Fruit fly (Drosophila melanogaster): Measurements from ENCODE around the gene XNP.

Gene XNP

dm6 chr3R:25482463-25483173 is at the start of gene XNP, which contains the start of the genes CG42488 and CG5116 (continued):
- TF ChIP-seq CG13296 (GFP tag; optimal IDR thresholded peaks at IDR 0.05): peak; percentile 30
- peak; percentile 3 for TF ChIP-seq BtbVII (GFP tag; optimal IDR thresholded peaks at IDR 0.05)
- TF ChIP-seq toy (GFP tag; IDR thresholded peaks at IDR 0.05): no peak
- peak; percentile 3 for TF ChIP-seq CG6765 (GFP tag; optimal IDR thresholded peaks at IDR 0.05)
- peak; percentile 45 for TF ChIP-seq Fer1 (GFP tag; optimal IDR thresholded peaks at IDR 0.05)
- TF ChIP-seq jumu (GFP tag; optimal IDR thresholded peaks at IDR 0.05): peak; percentile 5
- TF ChIP-seq lola (GFP tag; optimal IDR thresholded peaks at IDR 0.05): peak in 1 of 3 experiments; percentile 54
- TF ChIP-seq CG8944 (GFP tag; optimal IDR thresholded peaks at IDR 0.05): no peak
- no peak for TF ChIP-seq cato (GFP tag; optimal IDR thresholded peaks at IDR 0.05; ENCODE audit: borderline replicate concordance)
- peak; percentile 79 to 97 for TF ChIP-seq crp (GFP tag; optimal IDR thresholded peaks at IDR 0.05)
- peak; percentile 72 for TF ChIP-seq CG10543 (GFP tag; optimal IDR thresholded peaks at IDR 0.05)
- peak; percentile 57 for TF ChIP-seq CG15696 (tag; optimal IDR thresholded peaks at IDR 0.05)
- peak; percentile 72 for TF ChIP-seq pzg (GFP tag; optimal IDR thresholded peaks at IDR 0.05)
- peak; percentile 85 for TF ChIP-seq psq (GFP tag; optimal IDR thresholded peaks at IDR 0.05)
- peak; percentile 70 for TF ChIP-seq CG13775 (GFP tag; optimal IDR thresholded peaks at IDR 0.05)
- TF ChIP-seq CG6791 (GFP tag; IDR thresholded peaks at IDR 0.05; ENCODE audit: partially characterized antibody): peak; percentile 97
- 0 out of 3 replicates have a peak, but pooled peaks have one; percentile 38 for TF ChIP-seq zfh1 (GFP tag; IDR thresholded peaks at IDR 0.05)
- TF ChIP-seq CG11247 (GFP tag; IDR thresholded peaks at IDR 0.05): peak; percentile 37; the same call in 1 of the 2 replicates
- peak; percentile 76 for TF ChIP-seq lilli (GFP tag; optimal IDR thresholded peaks at IDR 0.05)
- TF ChIP-seq CG3995 (GFP tag; optimal IDR thresholded peaks at IDR 0.05): no peak
- peak; percentile 61 for TF ChIP-seq CG34376 (GFP tag; optimal IDR thresholded peaks at IDR 0.05)
- TF ChIP-seq CG1832 (GFP tag; optimal IDR thresholded peaks at IDR 0.05): peak; percentile 65
- peak; percentile 95 for TF ChIP-seq CG7963 (GFP tag; IDR thresholded peaks at IDR 0.05; ENCODE audit: partially characterized antibody)
- TF ChIP-seq ssp (GFP tag; IDR thresholded peaks at IDR 0.05): 0 out of 2 replicates have a peak, but pooled peaks have one; percentile 46
- TF ChIP-seq CG18476 (GFP tag; optimal IDR thresholded peaks at IDR 0.05): peak; percentile 43
- peak; percentile 44 for TF ChIP-seq CG10654 (GFP tag; optimal IDR thresholded peaks at IDR 0.05)
- TF ChIP-seq CG6254 (GFP tag; optimal IDR thresholded peaks at IDR 0.05): no peak
- TF ChIP-seq CG7786 (GFP tag; optimal IDR thresholded peaks at IDR 0.05): peak; percentile 29
- peak; percentile 53 for TF ChIP-seq lbe (GFP tag; optimal IDR thresholded peaks at IDR 0.05)
- TF ChIP-seq Dll (GFP tag; IDR thresholded peaks at IDR 0.05; ENCODE audit: partially characterized antibody): peak; percentile 100
- peak; percentile 75 for TF ChIP-seq HmgZ (tag; optimal IDR thresholded peaks at IDR 0.05)
- peak; percentile 38 for TF ChIP-seq mirr (GFP tag; optimal IDR thresholded peaks at IDR 0.05)
- peak; percentile 49 for TF ChIP-seq CG9797 (GFP tag; optimal IDR thresholded peaks at IDR 0.05)
- TF ChIP-seq eyg (GFP tag; optimal IDR thresholded peaks at IDR 0.05): no peak
- peak; percentile 74 for TF ChIP-seq NFAT (GFP tag; IDR thresholded peaks at IDR 0.05)
- TF ChIP-seq tna (GFP tag; IDR thresholded peaks at IDR 0.05; ENCODE audit: partially characterized antibody): peak; percentile 93
- peak; percentile 70; the same call in 1 of the 3 replicates for TF ChIP-seq Dbx (GFP tag; IDR thresholded peaks at IDR 0.05)
- peak; percentile 38 for TF ChIP-seq mam (GFP tag; optimal IDR thresholded peaks at IDR 0.05)
- TF ChIP-seq E2f1 (GFP tag; IDR thresholded peaks at IDR 0.05): no peak
- peak; percentile 1 for TF ChIP-seq Elba2 (GFP tag; optimal IDR thresholded peaks at IDR 0.05)
- TF ChIP-seq pnt (GFP tag; optimal IDR thresholded peaks at IDR 0.05): no peak
- TF ChIP-seq CG4854 (GFP tag; optimal IDR thresholded peaks at IDR 0.05): peak; percentile 2
- no peak for TF ChIP-seq CG15601 (tag; optimal IDR thresholded peaks at IDR 0.05)
- no peak for TF ChIP-seq abd-A (tag; optimal IDR thresholded peaks at IDR 0.05)
- TF ChIP-seq twi (tag; optimal IDR thresholded peaks at IDR 0.05): peak; percentile 44
- TF ChIP-seq CG10979 (tag; optimal IDR thresholded peaks at IDR 0.05): peak; percentile 41
- TF ChIP-seq Abd-B (GFP tag; optimal IDR thresholded peaks at IDR 0.05): peak; percentile 71
- no peak for TF ChIP-seq yki (optimal IDR thresholded peaks at IDR 0.05)

All from whole organism, embryonic.